Fruit fly (Drosophila melanogaster): Measurements from ENCODE around the gene CG11594.

CG11594 gene

dm6 chr3L:4025738-4026505, at the start of gene CG11594:
CG11594 (minus strand) TSS chr3L:4026011.
- TF ChIP-seq EcR (GFP tag; optimal IDR thresholded peaks at IDR 0.05) (no peak), psq (optimal IDR thresholded peaks at IDR 0.05) (no peak), pan (optimal IDR thresholded peaks at IDR 0.05) (no peak), usp (GFP tag; optimal IDR thresholded peaks at IDR 0.05) (no peak), Dll (optimal IDR thresholded peaks at IDR 0.05) (no peak), CG8478 (optimal IDR thresholded peaks at IDR 0.05) (no peak)

dm6 chr3L:4073755-4074154, 47.9 kb upstream of the CG11594 start, which contains the start of gene Faa:
Faa (minus strand) TSS chr3L:4073954.
- TF ChIP-seq usp (GFP tag; optimal IDR thresholded peaks at IDR 0.05) (no peak), CG8478 (optimal IDR thresholded peaks at IDR 0.05) (no peak)

- TF ChIP-seq pan (optimal IDR thresholded peaks at IDR 0.05) (no peak), psq (optimal IDR thresholded peaks at IDR 0.05) (no peak), EcR (GFP tag; optimal IDR thresholded peaks at IDR 0.05) (no peak), usp (GFP tag; optimal IDR thresholded peaks at IDR 0.05) (no peak), Dll (optimal IDR thresholded peaks at IDR 0.05) (no peak), CG8478 (optimal IDR thresholded peaks at IDR 0.05) (no peak)
Observed at dm6 chr3L:4072717-4073116, 46.9 kb upstream of the CG11594 start.

dm6 chr3L:4071561-4072049, 45.8 kb upstream of the CG11594 start, which contains the start of gene wit:
wit (minus strand) TSS chr3L:4071717.
- TF ChIP-seq Dll (optimal IDR thresholded peaks at IDR 0.05) (peak; percentile 91), pan (optimal IDR thresholded peaks at IDR 0.05) (no peak), CG8478 (optimal IDR thresholded peaks at IDR 0.05) (no peak), usp (GFP tag; optimal IDR thresholded peaks at IDR 0.05) (no peak), EcR (GFP tag; optimal IDR thresholded peaks at IDR 0.05) (no peak), psq (optimal IDR thresholded peaks at IDR 0.05) (peak; percentile 65)

- TF ChIP-seq pan (optimal IDR thresholded peaks at IDR 0.05), result no peak
- TF ChIP-seq EcR (GFP tag; optimal IDR thresholded peaks at IDR 0.05), result no peak
- no peak for TF ChIP-seq Dll (optimal IDR thresholded peaks at IDR 0.05)
- TF ChIP-seq usp (GFP tag; optimal IDR thresholded peaks at IDR 0.05), result no peak
- TF ChIP-seq CG8478 (optimal IDR thresholded peaks at IDR 0.05), result no peak
- no peak for TF ChIP-seq psq (optimal IDR thresholded peaks at IDR 0.05)
Observed at dm6 chr3L:4070996-4071379, 45.2 kb upstream of the CG11594 start.

- TF ChIP-seq EcR (GFP tag; optimal IDR thresholded peaks at IDR 0.05) (no peak), usp (GFP tag; optimal IDR thresholded peaks at IDR 0.05) (no peak), CG8478 (optimal IDR thresholded peaks at IDR 0.05) (no peak), pan (optimal IDR thresholded peaks at IDR 0.05) (peak; percentile 96), psq (optimal IDR thresholded peaks at IDR 0.05) (no peak), Dll (optimal IDR thresholded peaks at IDR 0.05) (peak; percentile 81)
Observed at dm6 chr3L:4070221-4070995, 44.6 kb upstream of the CG11594 start.

dm6 chr3L:4069069-4069468, 43.3 kb upstream of the CG11594 start, which contains the start of gene CG32259:
CG32259 (plus strand) TSS chr3L:4069369.
- TF ChIP-seq EcR (GFP tag; optimal IDR thresholded peaks at IDR 0.05) (no peak), CG8478 (optimal IDR thresholded peaks at IDR 0.05) (no peak), usp (GFP tag; optimal IDR thresholded peaks at IDR 0.05) (no peak), pan (optimal IDR thresholded peaks at IDR 0.05) (no peak), Dll (optimal IDR thresholded peaks at IDR 0.05) (no peak), psq (optimal IDR thresholded peaks at IDR 0.05) (no peak)

- TF ChIP-seq Dll (optimal IDR thresholded peaks at IDR 0.05), result no peak
Observed at dm6 chr3L:4068368-4068767, 42.6 kb upstream of the CG11594 start.

dm6 chr3L:4061921-4062474, 36.2 kb upstream of the CG11594 start, which contains the start of gene dib:
dib (plus strand) TSS chr3L:4062292.
- TF ChIP-seq usp (GFP tag; optimal IDR thresholded peaks at IDR 0.05) (no peak), EcR (GFP tag; optimal IDR thresholded peaks at IDR 0.05) (no peak), Dll (optimal IDR thresholded peaks at IDR 0.05) (no peak)

dm6 chr3L:4059293-4059820, 33.5 kb upstream of the CG11594 start, which contains the start of gene Ugt305A1:
Ugt305A1 (plus strand) TSS chr3L:4059770.
- TF ChIP-seq psq (optimal IDR thresholded peaks at IDR 0.05) (no peak), pan (optimal IDR thresholded peaks at IDR 0.05) (no peak), usp (GFP tag; optimal IDR thresholded peaks at IDR 0.05) (no peak), CG8478 (optimal IDR thresholded peaks at IDR 0.05) (no peak), EcR (GFP tag; optimal IDR thresholded peaks at IDR 0.05) (no peak), Dll (optimal IDR thresholded peaks at IDR 0.05) (no peak)

- TF ChIP-seq EcR (GFP tag; optimal IDR thresholded peaks at IDR 0.05) (no peak), CG8478 (optimal IDR thresholded peaks at IDR 0.05) (no peak), usp (GFP tag; optimal IDR thresholded peaks at IDR 0.05) (no peak), pan (optimal IDR thresholded peaks at IDR 0.05) (no peak), Dll (optimal IDR thresholded peaks at IDR 0.05) (no peak), psq (optimal IDR thresholded peaks at IDR 0.05) (no peak)
Observed at dm6 chr3L:4056812-4057211, 31.0 kb upstream of the CG11594 start.

All from whole organism.